Worm (Caenorhabditis elegans) whole organism, L2 larva: ENCODE results near the gene frpr-11.
"Not testable (repeated sequence)": the region's sequence is repeated elsewhere in the genome, so short reads cannot be mapped to it uniquely, and the experiment has no call there.

Experiments used
- R02D3.7 ChIP-seq: fragments of 150-350 bp; optimal IDR thresholded peaks from 2 replicates; lab custom pipeline; 2014; ENCODE audit warnings: missing biosample characterization, missing genetic modification characterization
- Y55F3AM.14 ChIP-seq: fragments of 200-800 bp; sonication (Bioruptor generic); optimal IDR thresholded peaks from 2 replicates; lab custom pipeline; 2018; ENCODE audit warnings: mild to moderate bottlenecking, missing genetic modification characterization, missing compliant biosample characterization
- ZK546.5 ChIP-seq: sonication (generic microtip); optimal IDR thresholded peaks from 2 replicates; lab custom pipeline; 2017; ENCODE audit warnings: missing biosample characterization, missing genetic modification characterization
- aly-2 ChIP-seq: fragments of 150-350 bp; optimal IDR thresholded peaks from 2 replicates; lab custom pipeline; 2014; ENCODE audit warnings: missing biosample characterization, missing genetic modification characterization
- ama-1 ChIP-seq: fragments of 150-350 bp; optimal IDR thresholded peaks from 2 replicates; lab custom pipeline; 2018; ENCODE audit warnings: inconsistent platforms
- blmp-1 ChIP-seq: sonication (generic microtip); optimal IDR thresholded peaks from 2 replicates; lab custom pipeline; 2017; ENCODE audit warnings: missing genetic modification characterization, mild to moderate bottlenecking, missing compliant biosample characterization, antibody characterized with exemption, moderate library complexity; ENCODE audit not compliant: insufficient read depth
- ceh-82 ChIP-seq: fragments of 150-350 bp; optimal IDR thresholded peaks from 2 replicates; lab custom pipeline; 2014; ENCODE audit warnings: missing biosample characterization, missing genetic modification characterization
- crh-2 ChIP-seq: sonication (generic microtip); optimal IDR thresholded peaks from 2 replicates; lab custom pipeline; 2017; ENCODE audit warnings: missing biosample characterization, missing genetic modification characterization
- egl-27 ChIP-seq: sonication (generic microtip); optimal IDR thresholded peaks from 3 replicates; lab custom pipeline; 2017; ENCODE audit warnings: missing biosample characterization, missing genetic modification reagents, missing genetic modification characterization
- elt-1 ChIP-seq: fragments of 150-350 bp; optimal IDR thresholded peaks from 2 replicates; lab custom pipeline; 2014; ENCODE audit warnings: missing biosample characterization, missing genetic modification characterization
- fos-1 ChIP-seq: fragments of 150-350 bp; optimal IDR thresholded peaks from 2 replicates; lab custom pipeline; 2014; ENCODE audit warnings: missing biosample characterization, missing genetic modification characterization
- gmeb-1 ChIP-seq: fragments of 150-350 bp; optimal IDR thresholded peaks from 2 replicates; lab custom pipeline; 2014; ENCODE audit warnings: missing biosample characterization, missing genetic modification characterization
- lin-11 ChIP-seq: fragments of 150-350 bp; sonication (generic microtip); optimal IDR thresholded peaks from 2 replicates; lab custom pipeline; 2014; ENCODE audit warnings: missing biosample characterization, missing genetic modification characterization, inconsistent platforms, mixed read lengths
- lin-39 ChIP-seq: fragments of 150-350 bp; optimal IDR thresholded peaks from 2 replicates; lab custom pipeline; 2014; ENCODE audit warnings: missing biosample characterization, missing genetic modification reagents, missing genetic modification characterization
- lsy-2 ChIP-seq, 2 experiments: fragments of 150-350 bp in 1 of 2; sonication (generic microtip) in 1 of 2; optimal IDR thresholded peaks; 2 replicates each; lab custom pipeline; 2014 to 2017; ENCODE audit warnings: missing biosample characterization in 2 of 2, missing genetic modification characterization in 2 of 2
- mab-5 ChIP-seq: fragments of 150-350 bp; optimal IDR thresholded peaks from 2 replicates; lab custom pipeline; 2014; ENCODE audit warnings: missing biosample characterization, missing genetic modification characterization
- mdl-1 ChIP-seq, 2 experiments: fragments of 150-350 bp in 1 of 2; sonication (generic microtip) in 1 of 2; optimal IDR thresholded peaks; 2 replicates each; lab custom pipeline; 2017; ENCODE audit warnings: missing biosample characterization in 2 of 2, missing genetic modification characterization in 2 of 2
- nhr-10 ChIP-seq: sonication (generic microtip); optimal IDR thresholded peaks from 2 replicates; lab custom pipeline; 2017; ENCODE audit warnings: missing biosample characterization, missing genetic modification characterization
- nhr-11 ChIP-seq: fragments of 150-350 bp; optimal IDR thresholded peaks from 2 replicates; lab custom pipeline; 2014; ENCODE audit warnings: missing biosample characterization, missing genetic modification characterization
- nhr-12 ChIP-seq: fragments of 150-350 bp; optimal IDR thresholded peaks from 2 replicates; lab custom pipeline; 2014; ENCODE audit warnings: missing biosample characterization, missing genetic modification characterization
- nhr-129 ChIP-seq: fragments of 150-350 bp; optimal IDR thresholded peaks from 2 replicates; lab custom pipeline; 2014; ENCODE audit warnings: missing biosample characterization, missing genetic modification characterization
- nhr-21 ChIP-seq: fragments of 150-350 bp; optimal IDR thresholded peaks from 2 replicates; lab custom pipeline; 2014; ENCODE audit warnings: missing biosample characterization, missing genetic modification characterization
- nhr-237 ChIP-seq: fragments of 150-350 bp; optimal IDR thresholded peaks from 2 replicates; lab custom pipeline; 2014; ENCODE audit warnings: missing biosample characterization, missing genetic modification characterization
- nhr-25 ChIP-seq: fragments of 150-350 bp; sonication (generic microtip); optimal IDR thresholded peaks from 3 replicates; lab custom pipeline; 2014; ENCODE audit warnings: missing biosample characterization, missing genetic modification characterization
- nhr-6 ChIP-seq: fragments of 150-350 bp; optimal IDR thresholded peaks from 2 replicates; lab custom pipeline; 2014; ENCODE audit warnings: missing biosample characterization, missing genetic modification characterization
- nhr-77 ChIP-seq: fragments of 150-350 bp; optimal IDR thresholded peaks from 2 replicates; lab custom pipeline; 2014; ENCODE audit warnings: missing biosample characterization, missing genetic modification characterization
- peb-1 ChIP-seq: fragments of 150-350 bp; optimal IDR thresholded peaks from 2 replicates; lab custom pipeline; 2014; ENCODE audit warnings: missing biosample characterization, missing genetic modification characterization
- sma-3 ChIP-seq: sonication (generic microtip); optimal IDR thresholded peaks from 2 replicates; lab custom pipeline; 2016; ENCODE audit warnings: missing genetic modification reagents, missing genetic modification characterization, missing compliant biosample characterization
- sma-9 ChIP-seq, 2 experiments: fragments of 150-350 bp in 1 of 2; sonication (generic microtip) in 1 of 2; optimal IDR thresholded peaks; 2 replicates each; lab custom pipeline; 2014 to 2016; ENCODE audit warnings: missing genetic modification characterization in 2 of 2, mild to moderate bottlenecking in 1 of 2, missing biosample characterization in 1 of 2, missing compliant biosample characterization in 1 of 2, missing genetic modification reagents in 1 of 2, moderate library complexity in 1 of 2
- snpc-4 ChIP-seq: fragments of 150-350 bp; optimal IDR thresholded peaks from 2 replicates; lab custom pipeline; 2014; ENCODE audit warnings: missing biosample characterization, missing genetic modification characterization
- unc-55 ChIP-seq: fragments of 150-350 bp; sonication (generic microtip); optimal IDR thresholded peaks from 3 replicates; lab custom pipeline; 2014; ENCODE audit warnings: missing biosample characterization, missing genetic modification reagents, missing genetic modification characterization
- unc-62 ChIP-seq: fragments of 150-350 bp; optimal IDR thresholded peaks from 2 replicates; lab custom pipeline; 2014; ENCODE audit warnings: missing biosample characterization, missing genetic modification reagents, missing genetic modification characterization
- zag-1 ChIP-seq: fragments of 150-350 bp; optimal IDR thresholded peaks from 2 replicates; lab custom pipeline; 2014; ENCODE audit warnings: missing biosample characterization, missing genetic modification characterization
- ztf-1 ChIP-seq: fragments of 200-800 bp; sonication (Bioruptor generic); conservative IDR thresholded peaks from 2 replicates; pipeline ENCODE4 v1.3.6; 2022; ENCODE audit warnings: missing genetic modification characterization, missing compliant biosample characterization
- ztf-11 ChIP-seq: sonication (generic microtip); optimal IDR thresholded peaks from 2 replicates; lab custom pipeline; 2017; ENCODE audit warnings: missing biosample characterization, missing genetic modification characterization
- ztf-4 ChIP-seq: fragments of 150-350 bp; optimal IDR thresholded peaks from 2 replicates; lab custom pipeline; 2014; ENCODE audit warnings: missing biosample characterization, missing genetic modification characterization

The frpr-11 gene

DNA sequence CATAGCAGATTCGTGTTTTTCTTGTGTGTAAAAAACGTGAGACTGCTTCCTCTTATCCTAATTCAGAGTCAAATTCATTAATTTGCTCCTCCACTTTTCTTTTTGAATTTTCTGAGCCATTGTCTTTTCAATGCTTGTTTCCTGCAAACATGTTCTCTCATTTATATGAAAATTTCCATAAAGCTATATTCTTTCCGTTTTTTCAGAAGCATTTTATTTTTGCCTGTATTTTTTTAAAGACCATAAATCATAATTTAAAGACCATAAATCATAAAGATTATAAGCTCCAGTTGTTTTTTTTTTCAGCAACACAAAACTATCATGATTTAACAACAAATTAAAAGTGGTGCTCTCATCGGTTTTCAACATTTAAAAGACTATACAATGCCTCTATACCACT, at the start of gene frpr-11:
TSS of gene frpr-11 (plus strand) at position 301 of the 400 bp plus-strand sequence.
- TF ChIP-seq fos-1 (tag; lab: Kevin White, UChicago) (no peak), ztf-4 (tag; lab: Kevin White, UChicago) (no peak), nhr-10 (no peak), snpc-4 (no peak), mab-5 (tag; lab: Kevin White, UChicago) (no peak), nhr-6 (no peak), zag-1 (tag; lab: Kevin White, UChicago) (no peak), nhr-12 (tag; lab: Kevin White, UChicago) (no peak), gmeb-1 (tag; lab: Kevin White, UChicago) (no peak), mdl-1 (tag; optimal IDR thresholded peaks at IDR 0.05; lab: Kevin White, UChicago) (no peak), nhr-25 (tag; lab: Kevin White, UChicago) (no peak), blmp-1 (no peak), nhr-237 (tag; lab: Kevin White, UChicago) (no peak), egl-27 (tag; lab: Kevin White, UChicago) (no peak), lin-11 (tag; lab: Kevin White, UChicago) (no peak), elt-1 (no peak)

DNA sequence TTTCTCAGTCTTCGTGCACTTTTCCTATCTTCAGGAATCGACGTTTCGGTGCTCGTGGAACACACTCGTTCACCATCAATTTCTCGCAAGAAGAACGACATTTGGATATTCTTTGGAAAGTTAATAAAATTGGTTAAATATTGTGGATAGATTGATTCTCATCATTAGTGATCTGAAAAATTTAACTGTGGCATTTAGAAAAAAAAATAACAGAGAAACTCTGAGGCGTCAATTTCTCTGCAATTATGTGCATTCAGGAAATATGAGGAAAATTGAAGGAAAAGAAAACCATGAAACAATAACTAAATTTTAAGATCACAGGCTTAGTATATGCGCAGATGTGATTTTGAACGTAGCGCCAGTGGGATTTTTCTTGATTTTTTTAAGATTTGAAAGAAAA, 45.0 kb upstream of the frpr-11 start, which contains the start of gene F07B7.12:
TSS of gene F07B7.12 (minus strand) at position 101 of the 400 bp plus-strand sequence.
- not testable (repeated sequence) for TF ChIP-seq ztf-11; lsy-2 (tag; optimal IDR thresholded peaks at IDR 0.05; lab: Kevin White, UChicago); Y55F3AM.14 (GFP tag; lab: Kevin White, UChicago)

DNA sequence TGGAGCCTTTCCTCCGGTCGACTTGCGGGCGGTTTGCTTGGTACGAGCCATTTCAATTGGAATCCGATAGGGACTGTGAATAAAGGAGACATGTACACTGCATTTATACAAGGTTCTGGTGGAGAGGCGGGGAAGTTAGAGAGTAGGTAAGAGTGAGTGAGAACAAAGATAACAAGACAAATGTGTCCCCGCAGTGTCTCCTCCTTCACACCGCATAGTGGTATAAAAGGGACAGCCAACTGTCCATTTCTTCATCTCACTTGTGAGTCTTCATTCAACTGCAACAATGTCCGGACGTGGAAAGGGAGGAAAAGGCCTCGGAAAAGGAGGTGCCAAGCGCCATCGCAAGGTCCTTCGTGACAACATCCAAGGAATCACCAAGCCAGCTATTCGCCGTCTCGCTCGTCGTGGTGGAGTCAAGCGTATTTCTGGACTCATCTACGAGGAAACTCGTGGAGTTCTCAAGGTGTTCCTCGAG, 9.0 kb upstream of the frpr-11 start, which contains the start of the genes his-17 and his-18:
TSS of gene his-17 (minus strand) at position 51 of the 478 bp plus-strand sequence.
TSS of gene his-18 (plus strand) at position 287 of the 478 bp plus-strand sequence.
- TF ChIP-seq aly-2, ztf-4, nhr-11 (tag; lab: Kevin White, UChicago): not testable (repeated sequence)

DNA sequence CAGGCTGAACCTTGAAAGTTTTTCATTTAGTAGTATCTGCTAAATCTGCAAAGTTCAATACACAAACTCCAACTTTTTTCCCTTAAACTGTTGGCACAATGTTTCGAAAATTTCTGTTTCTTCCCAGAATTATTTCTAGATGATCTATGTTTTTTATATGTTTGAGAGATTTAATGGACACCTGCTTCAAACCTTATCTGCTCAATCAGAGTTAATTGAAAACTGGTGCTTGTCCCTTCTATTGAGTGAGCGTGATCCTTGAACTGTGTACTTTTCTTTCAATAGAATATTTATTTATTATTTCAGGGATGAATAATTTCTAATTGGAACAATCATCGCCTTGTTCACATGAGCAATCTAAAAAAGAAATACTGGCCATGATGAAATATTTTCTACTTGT, 8.2 kb upstream of the frpr-11 start, which contains the start of gene frpr-13:
TSS of gene frpr-13 (plus strand) at position 301 of the 400 bp plus-strand sequence.
- TF ChIP-seq ZK546.5 (tag; lab: Kevin White, UChicago), result no peak
- TF ChIP-seq ceh-82 (tag; lab: Kevin White, UChicago), result no peak
- no peak for TF ChIP-seq lin-39 (tag; lab: Kevin White, UChicago)
- no peak for TF ChIP-seq mab-5 (tag; lab: Kevin White, UChicago)
- no peak for TF ChIP-seq peb-1 (tag; lab: Kevin White, UChicago)
- no peak for TF ChIP-seq nhr-21 (tag; lab: Kevin White, UChicago)
- TF ChIP-seq nhr-77 (tag; lab: Kevin White, UChicago), result no peak
- no peak for TF ChIP-seq unc-62 (GFP tag; lab: Kevin White, UChicago)
- TF ChIP-seq nhr-237 (tag; lab: Kevin White, UChicago), result no peak
- TF ChIP-seq sma-3 (GFP tag; lab: Kevin White, UChicago), result no peak
- TF ChIP-seq nhr-129 (tag; lab: Kevin White, UChicago), result no peak
- TF ChIP-seq nhr-10, result no peak

DNA sequence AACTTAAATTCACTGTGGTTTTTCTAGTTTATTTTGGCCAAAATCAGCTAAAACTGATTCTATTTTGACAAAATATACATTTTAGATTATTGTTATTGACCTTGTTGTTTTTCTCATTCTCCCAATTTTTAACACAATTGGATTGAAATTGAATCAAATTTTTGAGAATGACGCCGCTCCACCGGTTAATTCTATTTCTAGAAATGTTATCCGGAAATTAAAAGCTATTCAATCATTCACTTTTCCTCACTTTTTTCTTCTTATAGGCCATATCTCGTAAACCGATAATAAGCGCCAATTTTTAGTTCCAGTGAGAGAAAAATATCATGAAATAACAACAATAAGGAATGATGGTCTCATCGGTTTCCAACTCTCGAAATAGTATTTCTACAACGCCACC, 4.3 kb upstream of the frpr-11 start, which contains the start of gene frpr-12:
TSS of gene frpr-12 (plus strand) at position 301 of the 400 bp plus-strand sequence.
- TF ChIP-seq ceh-82 (tag; lab: Kevin White, UChicago) (no peak), unc-62 (GFP tag; lab: Kevin White, UChicago) (no peak), sma-9 (GFP tag; optimal IDR thresholded peaks at IDR 0.05; lab: Kevin White, UChicago) (no peak), sma-9 (tag; optimal IDR thresholded peaks at IDR 0.05; lab: Kevin White, UChicago) (no peak), R02D3.7 (tag; lab: Kevin White, UChicago) (no peak), nhr-10 (no peak), unc-55 (GFP tag; lab: Kevin White, UChicago) (no peak), lin-39 (tag; lab: Kevin White, UChicago) (no peak), fos-1 (tag; lab: Kevin White, UChicago) (no peak), ztf-11 (no peak), egl-27 (tag; lab: Kevin White, UChicago) (no peak), nhr-21 (tag; lab: Kevin White, UChicago) (no peak), gmeb-1 (tag; lab: Kevin White, UChicago) (no peak), sma-3 (GFP tag; lab: Kevin White, UChicago) (no peak), elt-1 (no peak), crh-2 (tag; lab: Kevin White, UChicago) (no peak), ztf-1 (GFP tag; lab: Robert Waterston, UW) (no peak), lin-11 (tag; lab: Kevin White, UChicago) (no peak), mdl-1 (tag; optimal IDR thresholded peaks at IDR 0.05; lab: Kevin White, UChicago) (no peak), ama-1 (no peak)
